Fruit fly (Drosophila melanogaster) S2 (cell line): ENCODE results near the gene CG14985.

Experiments
- CG8478 ChIP-seq: fragments of >200 bp; optimal IDR thresholded peaks from 2 replicates; lab custom pipeline; 2018
- CTCF ChIP-seq, 2 experiments: fragments of >200 bp; optimal IDR thresholded peaks; 2 replicates each; lab custom pipeline; 2018

dm6 chr3L:3977622-3978355 lies 25.5 kb upstream of the CG14985 start:
- TF ChIP-seq CTCF (optimal IDR thresholded peaks at IDR 0.05; lab: Kevin White, UChicago) (no peak), CG8478 (no peak)
